Worm (Caenorhabditis elegans) whole organism, L4 larva: ENCODE results near the gene clc-10.

Source experiments
- F49E8.2 ChIP-seq: sonication (generic microtip); optimal IDR thresholded peaks from 2 replicates; lab custom pipeline; 2016; ENCODE audit warnings: missing compliant biosample characterization, mild to moderate bottlenecking, missing genetic modification characterization, borderline replicate concordance
- daf-16 ChIP-seq, 3 experiments: sonication (generic microtip); optimal IDR thresholded peaks; 2 replicates each; lab custom pipeline; 2016 to 2017; ENCODE audit warnings: missing genetic modification characterization in 3 of 3, missing genetic modification reagents in 3 of 3, mild to moderate bottlenecking in 2 of 3, missing compliant biosample characterization in 2 of 3, missing biosample characterization in 1 of 3, moderate library complexity in 1 of 3
- fkh-10 ChIP-seq: fragments of 150-350 bp; optimal IDR thresholded peaks from 2 replicates; lab custom pipeline; 2014; ENCODE audit warnings: missing biosample characterization, missing genetic modification reagents, missing genetic modification characterization
- nhr-10 ChIP-seq: fragments of 150-350 bp; optimal IDR thresholded peaks from 2 replicates; lab custom pipeline; 2014; ENCODE audit warnings: missing biosample characterization, missing genetic modification characterization

ce11 chrIII:6087705-6088359 lies 31.0 kb downstream of the clc-10 start, which contains the start of gene wht-1:
- TF ChIP-seq nhr-10 (tag; lab: Kevin White, UChicago) = no peak
- TF ChIP-seq F49E8.2 (tag; lab: Kevin White, UChicago) = no peak
- TF ChIP-seq daf-16 (GFP tag; optimal IDR thresholded peaks at IDR 0.05; lab: Kevin White, UChicago) = no peak
- TF ChIP-seq daf-16 (tag; optimal IDR thresholded peaks at IDR 0.05; lab: Kevin White, UChicago) = peak; percentile 95
- TF ChIP-seq fkh-10 (GFP tag; lab: Kevin White, UChicago) = no peak
